Worm (Caenorhabditis elegans): ENCODE results near the gene K04H4.5.

ce11 chrIII:9317601-9318000 lies 41.6 kb upstream of the K04H4.5 start:
- no peak for TF ChIP-seq him-1 (tag; optimal IDR thresholded peaks at IDR 0.05)
- TF ChIP-seq dao-5 (tag; optimal IDR thresholded peaks at IDR 0.05), result no peak
- no peak for TF ChIP-seq W03F9.2 (tag; optimal IDR thresholded peaks at IDR 0.05)
